Fruit fly (Drosophila melanogaster): ENCODE data around the gene CG8117.

DNA sequence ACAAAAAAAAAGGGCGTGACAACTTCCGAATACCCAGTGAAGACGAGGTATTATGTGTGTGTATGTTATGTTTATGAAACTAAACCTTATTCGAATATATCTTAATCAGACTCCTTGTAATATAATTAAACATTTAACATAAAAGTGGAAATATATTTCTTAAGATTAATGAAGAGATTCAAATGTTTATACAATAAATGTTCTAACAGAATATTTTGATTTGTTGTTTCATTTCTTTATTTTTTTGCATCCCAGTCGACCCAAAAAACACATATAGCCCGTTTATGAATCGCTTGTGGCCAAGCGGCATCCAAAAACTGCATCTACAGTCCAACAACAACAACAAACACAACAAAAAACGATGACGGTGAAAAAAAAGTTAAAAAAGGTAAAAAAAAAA is 2.0 kb upstream of the CG8117 start:
- no peak for TF ChIP-seq insv (optimal IDR thresholded peaks at IDR 0.05)
- no peak for TF ChIP-seq psq (optimal IDR thresholded peaks at IDR 0.05)

Measured in Kc167 (cell line).